Worm (Caenorhabditis elegans): ENCODE results near the gene irld-21.

ce11 chrIV:10153479-10153878 is 31.4 kb upstream of the irld-21 start:
- no peak for TF ChIP-seq zag-1 (tag; optimal IDR thresholded peaks at IDR 0.05)
- TF ChIP-seq crh-2 (tag; optimal IDR thresholded peaks at IDR 0.05) = no peak
- TF ChIP-seq ztf-1 (GFP tag; conservative IDR thresholded peaks at IDR 0.05) = no peak
- TF ChIP-seq egl-27 (tag; optimal IDR thresholded peaks at IDR 0.05) = no peak
- TF ChIP-seq unc-39 (tag; optimal IDR thresholded peaks at IDR 0.05) = no peak
- TF ChIP-seq skn-1 (tag; optimal IDR thresholded peaks at IDR 0.05) = no peak
- no peak for TF ChIP-seq R02D3.7 (tag; optimal IDR thresholded peaks at IDR 0.05)
- TF ChIP-seq unc-55 (GFP tag; optimal IDR thresholded peaks at IDR 0.05) = no peak
- no peak for TF ChIP-seq fos-1 (tag; optimal IDR thresholded peaks at IDR 0.05)
- TF ChIP-seq ama-1 (optimal IDR thresholded peaks at IDR 0.05) = no peak
- no peak for TF ChIP-seq ceh-82 (tag; optimal IDR thresholded peaks at IDR 0.05)
- no peak for TF ChIP-seq lin-13 (GFP tag; optimal IDR thresholded peaks at IDR 0.05)
- TF ChIP-seq nhr-77 (tag; optimal IDR thresholded peaks at IDR 0.05) = no peak
